Worm (Caenorhabditis elegans) whole organism, L4/young adult: ENCODE data around the gene M01E10.3.

ENCODE experiments used
- W03F9.2 ChIP-seq: fragments of 150-350 bp; optimal IDR thresholded peaks from 2 replicates; lab custom pipeline; 2014; ENCODE audit warnings: missing biosample characterization, missing genetic modification characterization
- dao-5 ChIP-seq: sonication (generic microtip); optimal IDR thresholded peaks from 2 replicates; lab custom pipeline; 2016; ENCODE audit warnings: missing genotype, missing genetic modification characterization, moderate library complexity, missing compliant biosample characterization
- him-1 ChIP-seq: sonication (generic microtip); optimal IDR thresholded peaks from 2 replicates; lab custom pipeline; 2016; ENCODE audit warnings: missing genotype, missing genetic modification reagents, missing genetic modification characterization, missing compliant biosample characterization

Gene M01E10.3

DNA sequence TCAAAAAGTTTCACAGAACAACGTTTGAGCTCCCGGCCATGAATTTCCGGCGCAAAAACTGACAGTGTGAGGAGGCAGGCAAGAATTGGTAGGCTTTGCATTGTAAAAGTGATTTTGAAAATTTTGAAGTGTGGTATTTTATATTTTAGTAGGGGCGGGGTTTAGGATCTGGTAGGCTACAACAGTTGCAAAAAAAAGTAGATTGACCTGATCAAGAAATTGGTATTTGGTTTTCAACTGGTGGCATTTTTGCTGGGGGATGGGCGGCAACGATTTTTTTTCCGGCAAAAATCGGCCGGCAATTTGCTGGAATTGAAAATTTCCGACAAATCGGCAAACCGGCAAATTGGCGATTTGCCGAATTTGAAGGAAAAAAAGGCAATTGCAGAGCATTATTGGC is 6.9 kb upstream of the M01E10.3 start, which contains the start of gene ins-16:
Gene ins-16, minus strand, starts transcription at position 101 of the 400 bp plus-strand sequence.
- TF ChIP-seq W03F9.2 (tag; lab: Kevin White, UChicago): no peak
- TF ChIP-seq dao-5: no peak
- TF ChIP-seq him-1 (tag; lab: Kevin White, UChicago): no peak

DNA sequence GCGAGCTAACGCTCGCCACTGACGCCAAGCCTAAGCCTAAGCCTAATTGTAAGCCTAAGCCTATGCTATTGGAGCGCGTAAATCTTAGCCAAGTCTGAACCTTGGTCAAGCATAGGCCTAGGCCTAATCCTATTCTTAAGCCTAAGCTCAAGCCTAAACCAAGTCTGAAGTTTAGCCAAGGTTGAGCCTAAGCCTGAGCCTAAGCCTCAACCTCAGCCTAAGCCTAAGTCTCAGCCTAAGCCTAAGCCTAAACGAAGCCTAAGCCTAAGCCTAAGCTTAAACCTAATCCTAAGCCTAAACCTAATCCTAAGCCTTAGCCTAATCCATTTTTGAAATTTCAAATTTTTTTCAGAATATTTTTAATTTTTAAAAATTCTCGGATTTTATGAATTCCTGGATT is 6.1 kb upstream of the M01E10.3 start:
- TF ChIP-seq dao-5 (no peak), W03F9.2 (tag; lab: Kevin White, UChicago) (no peak)

DNA sequence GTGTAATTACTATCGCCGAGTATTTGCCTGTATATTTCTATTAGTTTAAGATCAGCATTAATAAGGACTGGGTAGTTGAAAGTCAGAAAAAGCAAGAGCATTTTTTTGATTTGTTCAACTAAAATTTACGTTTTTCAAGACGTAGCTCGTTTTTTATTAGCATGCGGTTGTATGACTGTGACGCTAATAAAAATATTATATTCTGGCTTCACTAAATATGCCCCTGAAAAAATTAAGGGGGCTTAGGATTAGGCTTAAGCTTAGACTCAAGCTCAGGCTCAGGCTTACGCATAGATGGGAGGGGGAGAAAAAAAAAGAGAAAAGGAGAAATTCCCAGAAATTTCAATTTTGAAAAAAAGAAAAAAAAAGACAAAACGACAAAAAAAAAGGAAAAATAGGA is 3.6 kb upstream of the M01E10.3 start, which contains the start of gene Y39A3A.2:
Gene Y39A3A.2, minus strand, starts transcription at position 101 of the 400 bp plus-strand sequence.
- TF ChIP-seq him-1 (tag; lab: Kevin White, UChicago): no peak
- no peak for TF ChIP-seq dao-5
- TF ChIP-seq W03F9.2 (tag; lab: Kevin White, UChicago): no peak

DNA sequence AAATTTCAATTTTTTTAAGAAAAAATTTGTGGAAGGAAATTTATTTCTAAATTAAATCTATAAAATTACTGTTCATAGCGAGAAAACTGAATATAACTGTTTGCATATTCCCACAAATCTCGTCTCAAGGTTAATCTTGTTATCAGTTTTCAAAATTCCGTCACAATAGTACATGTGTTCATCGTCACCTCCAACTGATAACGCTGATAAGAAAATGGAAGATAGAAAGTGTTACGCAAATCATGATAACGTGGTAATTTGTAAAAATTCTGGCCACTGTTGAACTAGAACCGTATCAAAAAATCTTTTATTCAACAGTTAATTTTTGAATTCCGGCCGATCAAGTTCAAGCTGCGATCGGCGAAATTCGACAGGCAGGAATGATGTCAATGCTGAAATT is 551 bp downstream of the M01E10.3 start:
- TF ChIP-seq W03F9.2 (tag; lab: Kevin White, UChicago): no peak
- TF ChIP-seq him-1 (tag; lab: Kevin White, UChicago): no peak
- TF ChIP-seq dao-5: no peak

DNA sequence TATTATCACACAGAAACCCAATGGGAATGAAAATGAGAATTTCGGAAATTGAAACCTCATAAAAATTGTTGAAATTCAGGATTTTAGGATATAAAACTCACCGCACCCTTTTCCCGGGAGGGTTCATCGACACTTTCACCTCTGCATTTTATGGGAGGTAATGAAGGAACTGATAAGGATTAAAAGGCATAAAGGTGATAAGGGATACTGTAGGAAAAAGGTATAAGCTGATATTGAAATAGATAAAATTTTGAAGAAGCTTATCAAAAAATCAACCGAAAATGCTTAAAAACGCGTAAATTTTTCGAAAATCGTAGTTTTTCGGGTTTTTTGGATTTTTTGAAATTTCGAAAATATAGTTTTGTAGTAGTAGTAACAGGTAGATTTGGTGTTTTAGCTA is 3.5 kb downstream of the M01E10.3 start:
- TF ChIP-seq him-1 (tag; lab: Kevin White, UChicago) (no peak), W03F9.2 (tag; lab: Kevin White, UChicago) (no peak), dao-5 (no peak)

DNA sequence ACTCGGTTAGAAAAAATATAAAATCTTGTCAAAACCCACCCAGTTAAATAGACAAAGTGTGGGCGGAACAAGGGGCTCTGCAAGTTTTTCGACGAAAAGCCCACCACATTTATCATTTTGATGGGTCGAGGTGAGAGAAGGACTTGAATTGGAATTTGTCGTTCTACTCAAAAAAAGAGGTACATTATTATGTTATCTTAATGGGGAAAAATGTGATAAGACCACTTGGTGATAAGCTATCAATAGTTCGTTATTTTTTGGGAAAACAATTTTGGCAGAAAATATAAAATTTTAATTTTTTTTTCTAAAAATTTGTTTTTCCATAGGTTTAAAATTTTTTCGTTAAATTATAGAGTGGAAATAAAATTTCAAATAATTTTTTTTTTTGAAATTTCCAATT is 4.2 kb downstream of the M01E10.3 start:
- TF ChIP-seq him-1 (tag; lab: Kevin White, UChicago): no peak
- no peak for TF ChIP-seq dao-5
- TF ChIP-seq W03F9.2 (tag; lab: Kevin White, UChicago): no peak

DNA sequence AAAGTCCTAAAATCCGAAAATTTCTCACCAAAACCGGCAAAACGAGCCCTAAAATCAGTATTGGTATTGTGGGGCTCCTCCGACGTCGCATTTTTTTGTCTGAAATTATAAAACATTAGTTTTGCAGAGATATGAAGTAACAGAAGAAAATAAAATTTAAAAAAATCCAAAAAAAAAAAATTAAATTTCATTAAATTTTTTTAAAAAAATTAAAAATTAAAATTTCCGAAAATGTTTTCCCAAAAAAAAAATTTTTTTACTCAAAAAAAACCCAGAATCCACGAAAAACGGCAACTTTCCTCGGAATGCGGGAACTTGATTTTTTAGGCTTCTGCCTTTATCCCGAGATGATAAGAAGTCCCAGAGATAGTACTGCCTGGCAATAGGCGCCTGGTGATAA is 6.1 kb downstream of the M01E10.3 start, which contains the start of gene dpy-1:
Gene dpy-1, minus strand, starts transcription at position 101 of the 400 bp plus-strand sequence.
- TF ChIP-seq dao-5: no peak
- no peak for TF ChIP-seq him-1 (tag; lab: Kevin White, UChicago)
- no peak for TF ChIP-seq W03F9.2 (tag; lab: Kevin White, UChicago)

DNA sequence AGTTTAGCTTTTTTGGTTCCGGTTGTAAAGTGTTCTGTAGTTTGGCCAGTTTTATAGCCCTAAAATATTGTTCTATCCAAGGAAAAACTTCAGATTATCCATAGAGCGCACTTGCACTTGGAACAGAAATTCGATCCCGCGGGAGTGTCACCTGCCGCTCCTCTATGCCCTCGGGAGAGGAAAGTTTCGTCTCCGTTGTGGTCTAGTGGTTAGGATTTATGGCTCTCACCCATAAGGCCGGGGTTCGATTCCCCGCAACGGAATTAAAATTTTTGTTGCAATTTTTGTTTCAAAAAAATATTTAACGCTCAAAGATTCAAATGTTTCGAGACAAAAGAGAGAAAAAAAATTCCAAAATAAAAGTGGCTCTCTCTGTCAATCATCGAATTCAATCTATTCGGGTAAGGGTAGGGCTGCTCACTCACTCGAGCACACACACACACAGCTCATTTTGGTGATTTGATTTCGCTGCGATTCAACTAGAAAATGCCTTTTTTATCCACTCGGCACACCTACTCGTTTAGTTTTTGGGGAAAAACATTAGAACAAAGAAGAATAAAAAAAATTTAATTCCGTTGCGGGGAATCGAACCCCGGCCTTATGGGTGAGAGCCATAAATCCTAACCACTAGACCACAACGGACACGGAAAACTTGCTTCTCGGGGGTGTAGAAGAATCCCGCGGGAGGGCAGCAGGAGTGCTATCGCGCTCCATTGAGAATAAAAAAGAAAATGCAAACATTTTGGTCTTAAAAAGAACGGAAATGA is 21.5 kb downstream of the M01E10.3 start:
- TF ChIP-seq dao-5 (no peak), him-1 (tag; lab: Kevin White, UChicago) (no peak), W03F9.2 (tag; lab: Kevin White, UChicago) (no peak)

DNA sequence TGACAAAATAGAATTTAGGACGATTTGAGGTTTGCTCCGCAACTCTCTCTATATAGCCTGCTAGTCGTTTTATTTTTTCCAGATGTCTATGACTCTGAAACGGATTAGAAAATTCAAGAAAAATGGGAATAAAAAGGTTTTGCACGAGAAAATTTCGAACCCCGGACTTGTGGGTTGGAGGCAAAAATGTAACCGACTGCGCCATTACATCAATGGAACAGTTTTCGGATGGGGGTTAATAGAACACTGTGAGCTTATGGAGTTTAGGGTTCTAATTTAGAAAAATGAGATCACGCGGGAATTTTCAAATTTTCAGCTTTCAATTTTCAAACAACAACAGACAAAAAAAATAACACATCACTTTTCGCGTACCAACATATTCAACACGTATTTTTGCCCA is 22.2 kb downstream of the M01E10.3 start:
- TF ChIP-seq him-1 (tag; lab: Kevin White, UChicago): no peak
- TF ChIP-seq dao-5: no peak
- no peak for TF ChIP-seq W03F9.2 (tag; lab: Kevin White, UChicago)

DNA sequence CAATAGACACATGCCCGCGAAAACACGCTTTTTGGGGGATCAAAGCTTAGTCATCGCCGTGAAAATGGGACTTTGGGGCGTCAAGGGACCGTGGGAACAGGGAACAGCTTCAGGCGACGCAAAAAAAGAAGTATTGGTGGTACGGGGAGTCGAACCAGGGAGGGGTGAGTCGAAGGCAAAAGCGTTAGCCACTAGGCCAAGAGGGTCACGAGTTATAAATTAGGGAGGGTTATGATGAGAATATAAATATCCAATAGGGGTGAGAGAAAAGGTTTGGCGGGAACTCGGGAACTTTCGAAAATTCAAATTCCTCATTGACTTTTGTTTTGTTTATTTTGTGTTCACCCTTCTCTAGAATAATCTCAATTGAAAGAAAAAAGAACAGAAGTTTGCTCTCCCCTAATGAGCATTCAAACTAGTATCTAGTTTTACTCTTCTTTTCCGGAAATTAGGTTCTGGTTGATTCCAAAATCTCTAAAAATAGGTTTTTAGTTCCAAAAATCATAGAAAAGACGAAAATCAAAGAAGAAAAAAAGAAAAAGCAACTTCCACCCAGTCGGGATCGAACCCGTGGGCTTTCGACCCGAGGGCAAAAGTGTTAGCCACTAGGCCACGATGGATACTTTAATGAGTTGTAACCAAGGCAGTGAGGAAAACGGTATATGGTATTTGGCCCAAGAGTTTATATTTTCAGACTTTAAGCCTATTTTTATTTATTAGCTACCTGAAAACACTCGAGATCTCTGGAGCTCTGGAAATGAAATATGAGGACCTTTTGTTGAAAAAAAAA is 23.0 kb downstream of the M01E10.3 start:
- TF ChIP-seq him-1 (tag; lab: Kevin White, UChicago): no peak
- TF ChIP-seq W03F9.2 (tag; lab: Kevin White, UChicago): no peak
- TF ChIP-seq dao-5: no peak

DNA sequence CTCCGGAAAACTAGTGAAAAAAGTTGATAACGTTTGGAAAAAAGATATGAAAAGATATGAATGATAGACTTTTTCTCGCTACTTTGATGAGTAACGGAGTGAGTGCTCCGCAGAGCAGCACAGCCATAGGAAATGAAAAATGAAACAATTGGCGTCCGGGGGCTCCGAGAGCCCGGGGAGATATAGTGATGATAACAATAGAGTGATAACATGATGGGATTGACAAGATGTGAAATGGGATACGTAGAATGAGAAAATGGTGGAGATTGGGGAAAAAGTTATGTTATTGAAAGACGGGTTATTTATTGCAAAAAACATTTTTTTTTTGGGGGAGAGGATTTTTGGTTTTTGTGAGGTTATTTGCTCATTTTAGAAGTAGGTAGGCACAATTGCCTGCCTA is 26.5 kb downstream of the M01E10.3 start:
- TF ChIP-seq W03F9.2 (tag; lab: Kevin White, UChicago) (no peak), him-1 (tag; lab: Kevin White, UChicago) (no peak), dao-5 (no peak)

DNA sequence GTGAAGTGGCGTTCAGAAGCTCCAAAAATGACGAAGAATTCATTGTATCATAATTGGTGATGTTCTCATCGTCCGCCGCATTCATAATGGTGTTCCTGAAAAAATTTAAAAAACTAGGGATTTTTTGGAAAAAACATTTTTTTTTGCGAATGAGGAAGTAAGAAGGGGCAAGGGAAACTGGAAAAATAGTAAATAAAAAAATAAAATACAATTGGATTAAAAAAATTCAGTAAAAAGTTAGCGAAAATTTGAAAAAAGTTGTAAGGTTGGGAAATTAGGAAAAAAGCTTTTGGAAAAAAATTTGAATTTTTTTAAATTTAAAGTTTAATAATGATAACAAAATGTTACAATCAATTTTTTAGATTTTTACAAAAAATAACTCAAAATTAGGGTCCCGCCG is 32.5 kb downstream of the M01E10.3 start, which contains the start of gene ckr-2:
Gene ckr-2, minus strand, starts transcription at position 101 of the 400 bp plus-strand sequence.
- TF ChIP-seq dao-5: no peak
- TF ChIP-seq him-1 (tag; lab: Kevin White, UChicago): no peak
- TF ChIP-seq W03F9.2 (tag; lab: Kevin White, UChicago): no peak

DNA sequence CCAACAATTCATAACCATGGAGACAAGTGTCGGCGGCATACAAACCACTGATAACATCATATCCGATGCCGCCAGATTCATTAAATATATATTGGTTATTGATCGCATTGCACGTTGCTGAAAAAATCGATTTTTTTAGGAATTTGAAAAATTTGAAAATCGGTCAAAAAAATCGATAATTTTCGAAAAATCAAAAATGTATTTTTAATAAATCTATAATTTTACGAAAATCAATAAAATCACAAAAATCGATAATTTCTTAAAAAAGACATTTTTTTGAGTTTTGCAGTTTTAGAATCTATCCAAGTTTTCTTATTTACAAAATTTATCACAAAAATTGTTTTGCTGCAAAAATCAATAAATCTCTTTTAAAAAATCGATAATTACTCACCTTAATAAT is 38.5 kb downstream of the M01E10.3 start:
- TF ChIP-seq him-1 (tag; lab: Kevin White, UChicago) (no peak), W03F9.2 (tag; lab: Kevin White, UChicago) (no peak), dao-5 (no peak)
